Worm (Caenorhabditis elegans): ENCODE measurements around the gene F59A7.14.

DNA sequence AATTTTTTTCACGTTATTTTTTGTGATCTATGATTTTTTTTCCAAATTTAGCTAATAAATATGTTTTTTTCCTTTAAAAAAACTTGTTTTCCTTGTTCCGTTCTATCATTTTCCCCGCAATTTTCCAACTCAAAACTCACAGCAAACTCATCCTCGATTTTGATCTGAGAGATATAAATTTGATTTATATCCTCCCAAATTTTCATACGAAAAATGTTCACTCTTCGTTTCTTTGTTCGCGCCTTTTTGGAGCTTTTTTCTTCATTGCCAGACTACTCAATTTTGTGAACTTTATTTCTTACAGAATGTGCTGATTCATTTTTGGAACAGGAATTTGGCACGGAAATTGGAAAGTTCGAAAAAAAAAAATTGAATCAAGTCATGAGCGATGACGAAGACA lies at the start of gene F59A7.14:
- TF ChIP-seq egl-27 (tag; optimal IDR thresholded peaks at IDR 0.05) (no peak), alr-1 (tag; optimal IDR thresholded peaks at IDR 0.05) (no peak), ama-1 (optimal IDR thresholded peaks at IDR 0.05) (no peak), peb-1 (tag; optimal IDR thresholded peaks at IDR 0.05) (no peak), nhr-237 (tag; optimal IDR thresholded peaks at IDR 0.05) (no peak), ztf-4 (tag; optimal IDR thresholded peaks at IDR 0.05) (no peak)
